Fruit fly (Drosophila melanogaster) whole organism, embryonic: ENCODE results near the gene CG6295.

Experiments
- B-H1 ChIP-seq: fragments of 200-800 bp; sonication (Bioruptor generic); IDR thresholded peaks from 3 replicates; pipeline ENCODE4 v1.3.6; 2022; ENCODE audit warnings: missing biosample characterization, missing genetic modification characterization
- Bgb ChIP-seq: fragments of 200-800 bp; sonication (Bioruptor generic); IDR thresholded peaks from 2 replicates; pipeline ENCODE4 v1.3.6; 2022; ENCODE audit warnings: missing biosample characterization, missing genetic modification characterization; ENCODE audit not compliant: partially characterized antibody
- BtbVII ChIP-seq: fragments of 200-800 bp; sonication (Bioruptor generic); optimal IDR thresholded peaks from 3 replicates; lab custom pipeline; 2017; ENCODE audit warnings: missing biosample characterization, mild to moderate bottlenecking, missing genetic modification characterization
- CG10543 ChIP-seq: fragments of 200-800 bp; sonication (Bioruptor generic); optimal IDR thresholded peaks from 3 replicates; lab custom pipeline; 2017; ENCODE audit warnings: missing biosample characterization, mild to moderate bottlenecking, missing genetic modification characterization, moderate library complexity
- CG10565 ChIP-seq: fragments of 200-800 bp; sonication (Bioruptor generic); optimal IDR thresholded peaks from 3 replicates; lab custom pipeline; 2016; ENCODE audit warnings: missing biosample characterization, mild to moderate bottlenecking, missing genetic modification characterization
- CG10654 ChIP-seq: fragments of 200-800 bp; sonication (Bioruptor generic); optimal IDR thresholded peaks from 2 replicates; lab custom pipeline; 2016; ENCODE audit warnings: missing biosample characterization, missing genetic modification characterization
- CG13287 ChIP-seq: fragments of 200-800 bp; sonication (Bioruptor generic); IDR thresholded peaks from 2 replicates; pipeline ENCODE4 v1.3.6; 2022; ENCODE audit warnings: missing biosample characterization, missing genetic modification characterization; ENCODE audit not compliant: partially characterized antibody
- CG13424 ChIP-seq: fragments of 200-800 bp; sonication (Bioruptor generic); optimal IDR thresholded peaks from 2 replicates; lab custom pipeline; 2019; ENCODE audit warnings: missing biosample characterization, mild to moderate bottlenecking, missing genetic modification characterization, moderate library complexity
- CG14710 ChIP-seq: fragments of 200-800 bp; sonication (Bioruptor generic); optimal IDR thresholded peaks from 3 replicates; lab custom pipeline; 2019; ENCODE audit warnings: missing biosample characterization, mild to moderate bottlenecking, missing genetic modification characterization, moderate library complexity
- CG14860 ChIP-seq: fragments of 200-800 bp; sonication (Bioruptor generic); IDR thresholded peaks from 3 replicates; pipeline ENCODE4 v1.3.6; 2022; ENCODE audit warnings: missing biosample characterization, missing genetic modification characterization; ENCODE audit not compliant: partially characterized antibody
- CG15479 ChIP-seq: fragments of 200-800 bp; sonication (Bioruptor generic); optimal IDR thresholded peaks from 3 replicates; lab custom pipeline; 2019; ENCODE audit warnings: missing biosample characterization, mild to moderate bottlenecking, missing genetic modification characterization, moderate library complexity
- CG16863 ChIP-seq: fragments of 200-800 bp; sonication (Bioruptor generic); optimal IDR thresholded peaks from 3 replicates; lab custom pipeline; 2016; ENCODE audit warnings: missing biosample characterization, missing genetic modification characterization
- CG17802 ChIP-seq: fragments of 200-800 bp; sonication (Bioruptor generic); optimal IDR thresholded peaks from 2 replicates; lab custom pipeline; 2018; ENCODE audit warnings: missing biosample characterization, mild to moderate bottlenecking, missing genetic modification characterization, moderate library complexity
- CG18619 ChIP-seq: fragments of 200-800 bp; sonication (Bioruptor generic); optimal IDR thresholded peaks from 3 replicates; lab custom pipeline; 2017; ENCODE audit warnings: missing biosample characterization, mild to moderate bottlenecking, missing genetic modification characterization
- CG30403 ChIP-seq: fragments of 200-800 bp; sonication (Bioruptor generic); optimal IDR thresholded peaks from 3 replicates; lab custom pipeline; 2016; ENCODE audit warnings: missing biosample characterization, missing genetic modification characterization
- CG31224 ChIP-seq: fragments of 200-800 bp; sonication (Bioruptor generic); IDR thresholded peaks from 2 replicates; pipeline ENCODE4 v1.3.6; 2022; ENCODE audit warnings: missing biosample characterization, missing genetic modification characterization
- CG34224 ChIP-seq: fragments of 200-800 bp; sonication (Bioruptor generic); IDR thresholded peaks from 3 replicates; pipeline ENCODE4 v1.3.6; 2022; ENCODE audit warnings: missing biosample characterization, missing genetic modification characterization; ENCODE audit not compliant: partially characterized antibody
- CG34376 ChIP-seq: fragments of 200-800 bp; sonication (Bioruptor generic); optimal IDR thresholded peaks from 2 replicates; lab custom pipeline; 2018; ENCODE audit warnings: missing biosample characterization, mild to moderate bottlenecking, missing genetic modification characterization
- CG3995 ChIP-seq: fragments of 200-800 bp; sonication (Bioruptor generic); optimal IDR thresholded peaks from 3 replicates; lab custom pipeline; 2016; ENCODE audit warnings: missing biosample characterization, missing genetic modification characterization
- CG43689 ChIP-seq: fragments of 200-800 bp; sonication (Bioruptor generic); IDR thresholded peaks from 2 replicates; pipeline ENCODE4 v1.3.6; 2022; ENCODE audit warnings: missing biosample characterization, missing genetic modification characterization
- CG6813 ChIP-seq: fragments of 200-800 bp; sonication (Bioruptor generic); optimal IDR thresholded peaks from 2 replicates; lab custom pipeline; 2017; ENCODE audit warnings: missing biosample characterization, missing genetic modification characterization, mild to moderate bottlenecking, moderate library complexity, missing genetic modification reagents
- CG7839 ChIP-seq: fragments of 200-800 bp; sonication (Bioruptor generic); optimal IDR thresholded peaks from 3 replicates; lab custom pipeline; 2018; ENCODE audit warnings: missing biosample characterization, mild to moderate bottlenecking, missing genetic modification characterization, moderate library complexity
- CG8478 ChIP-seq: fragments of >200 bp; optimal IDR thresholded peaks from 2 replicates; lab custom pipeline; 2018
- Doc3 ChIP-seq: fragments of 200-800 bp; sonication (Bioruptor generic); IDR thresholded peaks from 3 replicates; pipeline ENCODE4 v1.3.6; 2022; ENCODE audit warnings: missing biosample characterization, missing genetic modification characterization; ENCODE audit not compliant: partially characterized antibody
- Dp ChIP-seq: fragments of 200-800 bp; sonication (Bioruptor generic); optimal IDR thresholded peaks from 2 replicates; lab custom pipeline; 2018; ENCODE audit warnings: missing biosample characterization, mild to moderate bottlenecking, missing genetic modification characterization, moderate library complexity
- Drgx ChIP-seq: fragments of 200-800 bp; sonication (Bioruptor generic); IDR thresholded peaks from 2 replicates; pipeline ENCODE4 v1.3.6; 2022; ENCODE audit warnings: missing biosample characterization, missing genetic modification characterization
- ERR ChIP-seq: fragments of 200-800 bp; sonication (Bioruptor generic); optimal IDR thresholded peaks from 2 replicates; lab custom pipeline; 2016; ENCODE audit warnings: missing biosample characterization, missing genetic modification characterization
- Elba2 ChIP-seq: fragments of 200-800 bp; sonication (Bioruptor generic); optimal IDR thresholded peaks from 3 replicates; lab custom pipeline; 2016; ENCODE audit warnings: missing biosample characterization, missing genetic modification characterization
- Side ChIP-seq: fragments of 200-800 bp; sonication (Bioruptor generic); optimal IDR thresholded peaks from 2 replicates; lab custom pipeline; 2016; ENCODE audit warnings: missing biosample characterization, missing genetic modification characterization
- amos ChIP-seq: fragments of 200-800 bp; sonication (Bioruptor generic); IDR thresholded peaks from 2 replicates; pipeline ENCODE4 v1.3.6; 2022; ENCODE audit warnings: missing biosample characterization, missing genetic modification characterization; ENCODE audit not compliant: partially characterized antibody
- ato ChIP-seq: fragments of 200-800 bp; sonication (Bioruptor generic); IDR thresholded peaks from 2 replicates; pipeline ENCODE4 v1.3.6; 2022; ENCODE audit warnings: missing biosample characterization, missing genetic modification characterization; ENCODE audit not compliant: partially characterized antibody
- az2 ChIP-seq: fragments of 200-800 bp; sonication (Bioruptor generic); optimal IDR thresholded peaks from 3 replicates; lab custom pipeline; 2016; ENCODE audit warnings: missing biosample characterization, missing genetic modification characterization
- btn ChIP-seq: fragments of 200-800 bp; sonication (Bioruptor generic); optimal IDR thresholded peaks from 2 replicates; lab custom pipeline; 2016; ENCODE audit warnings: missing biosample characterization, missing genetic modification characterization
- cg ChIP-seq: fragments of 200-800 bp; sonication (Bioruptor generic); optimal IDR thresholded peaks from 3 replicates; lab custom pipeline; 2019; ENCODE audit warnings: missing biosample characterization, mild to moderate bottlenecking, missing genetic modification characterization, moderate library complexity
- chinmo ChIP-seq: fragments of 200-800 bp; sonication (Bioruptor generic); IDR thresholded peaks from 4 replicates; pipeline ENCODE4 v1.3.6; 2022; ENCODE audit warnings: missing biosample characterization, missing genetic modification characterization; ENCODE audit not compliant: partially characterized antibody
- chn ChIP-seq: fragments of 200-800 bp; sonication (Bioruptor generic); optimal IDR thresholded peaks from 2 replicates; lab custom pipeline; 2016; ENCODE audit warnings: missing biosample characterization, missing genetic modification characterization
- ci ChIP-seq: fragments of 200-800 bp; sonication (Bioruptor generic); IDR thresholded peaks from 3 replicates; pipeline ENCODE4 v1.3.6; 2022; ENCODE audit warnings: missing biosample characterization, missing genetic modification characterization
- crp ChIP-seq, 2 experiments: fragments of 200-800 bp; sonication (Bioruptor generic); optimal IDR thresholded peaks; 2 replicates in 1 of 2; 3 replicates in 1 of 2; lab custom pipeline; 2017; ENCODE audit warnings: missing biosample characterization in 2 of 2, missing genetic modification characterization in 2 of 2, mild to moderate bottlenecking in 1 of 2, moderate library complexity in 1 of 2
- dan ChIP-seq: fragments of 200-800 bp; sonication (Bioruptor generic); IDR thresholded peaks from 2 replicates; pipeline ENCODE4 v1.3.6; 2022; ENCODE audit warnings: missing biosample characterization, missing genetic modification characterization
- fd102C ChIP-seq: fragments of 200-800 bp; sonication (Bioruptor generic); optimal IDR thresholded peaks from 2 replicates; lab custom pipeline; 2018; ENCODE audit warnings: missing biosample characterization, mild to moderate bottlenecking, missing genetic modification characterization, moderate library complexity
- fru ChIP-seq: fragments of >200 bp; optimal IDR thresholded peaks from 2 replicates; lab custom pipeline; 2017
- gsb ChIP-seq: fragments of 200-800 bp; sonication (Bioruptor generic); IDR thresholded peaks from 2 replicates; pipeline ENCODE4 v1.3.6; 2022; ENCODE audit warnings: missing biosample characterization, missing genetic modification characterization
- knrl ChIP-seq: fragments of 200-800 bp; sonication (Bioruptor generic); IDR thresholded peaks from 3 replicates; pipeline ENCODE4 v1.3.6; 2022; ENCODE audit warnings: missing biosample characterization, missing genetic modification characterization; ENCODE audit not compliant: partially characterized antibody
- pfk ChIP-seq: fragments of 200-800 bp; sonication (Bioruptor generic); optimal IDR thresholded peaks from 2 replicates; lab custom pipeline; 2018; ENCODE audit warnings: missing biosample characterization, mild to moderate bottlenecking, missing genetic modification characterization, moderate library complexity
- pzg ChIP-seq: fragments of 200-800 bp; sonication (Bioruptor generic); optimal IDR thresholded peaks from 3 replicates; lab custom pipeline; 2018; ENCODE audit warnings: missing biosample characterization, mild to moderate bottlenecking, missing genetic modification characterization, moderate library complexity
- row ChIP-seq: fragments of 200-800 bp; sonication (Bioruptor generic); IDR thresholded peaks from 3 replicates; pipeline ENCODE4 v1.3.6; 2022; ENCODE audit warnings: missing biosample characterization, missing genetic modification characterization
- sd ChIP-seq: fragments of 200-800 bp; sonication (Bioruptor generic); optimal IDR thresholded peaks from 3 replicates; lab custom pipeline; 2018; ENCODE audit warnings: missing biosample characterization, mild to moderate bottlenecking, missing genetic modification characterization, moderate library complexity
- tll ChIP-seq, 2 experiments: fragments of 200-800 bp in 1 of 2; fragments of >200 bp in 1 of 2; sonication (Bioruptor generic) in 1 of 2; optimal IDR thresholded peaks; 2 replicates each; lab custom pipeline; 2017 to 2019; ENCODE audit warnings: missing biosample characterization in 2 of 2, missing genetic modification characterization in 2 of 2, mild to moderate bottlenecking in 1 of 2, moderate library complexity in 1 of 2
- z ChIP-seq: fragments of 200-800 bp; sonication (Bioruptor generic); IDR thresholded peaks from 3 replicates; pipeline ENCODE4 v1.3.6; 2022; ENCODE audit warnings: missing biosample characterization, missing genetic modification characterization

CG6295 gene

dm6 chr3R:26964452-26965133 lies 42.3 kb downstream of the CG6295 start, which contains the start of gene Tsp97E (continued):
- TF ChIP-seq fru (lab: Kevin White, UChicago) (no peak), az2 (GFP tag; lab: Kevin White, UChicago) (no peak), ERR (GFP tag; lab: Kevin White, UChicago) (no peak), Side (GFP tag; lab: Kevin White, UChicago) (no peak), CG13424 (tag; lab: Kevin White, UChicago) (no peak), CG10543 (no peak), amos (peak; percentile 30; the same call in 1 of the 2 replicates), btn (GFP tag; lab: Kevin White, UChicago) (no peak), CG15479 (GFP tag; lab: Kevin White, UChicago) (peak; percentile 41), CG17802 (tag; lab: Kevin White, UChicago) (no peak), CG14710 (peak; percentile 64), Bgb (GFP tag; lab: Robert Waterston, UW) (peak; percentile 78), BtbVII (no peak), CG14860 (GFP tag; lab: Robert Waterston, UW) (peak; percentile 85), CG10654 (GFP tag; lab: Kevin White, UChicago) (no peak), CG18619 (no peak), pzg (peak; percentile 59), ci (no peak), crp (GFP tag; optimal IDR thresholded peaks at IDR 0.05; lab: Kevin White, UChicago) (no peak), CG7839 (tag; lab: Kevin White, UChicago) (no peak), z (no peak), B-H1 (GFP tag; lab: Robert Waterston, UW) (no peak), gsb (GFP tag; lab: Robert Waterston, UW) (no peak), dan (no peak), CG3995 (GFP tag; lab: Kevin White, UChicago) (no peak), cg (GFP tag; lab: Kevin White, UChicago) (peak; percentile 2), CG10565 (no peak), Dp (GFP tag; lab: Kevin White, UChicago) (peak; percentile 95), chn (GFP tag; lab: Kevin White, UChicago) (no peak), CG34224 (GFP tag; lab: Robert Waterston, UW) (peak; percentile 86), CG6813 (GFP tag; lab: Kevin White, UChicago) (no peak), knrl (GFP tag; lab: Robert Waterston, UW) (peak; percentile 61), Doc3 (GFP tag; lab: Robert Waterston, UW) (peak; percentile 78), CG8478 (lab: Kevin White, UChicago) (no peak), sd (tag; lab: Kevin White, UChicago) (no peak), pfk (GFP tag; lab: Kevin White, UChicago) (no peak), Elba2 (GFP tag; lab: Kevin White, UChicago) (no peak), chinmo (GFP tag; lab: Robert Waterston, UW) (peak; percentile 78; the same call in 1 of the 4 replicates), Drgx (no peak), CG13287 (peak; percentile 86), tll (GFP tag; optimal IDR thresholded peaks at IDR 0.05; lab: Kevin White, UChicago) (peak in 1 of 2 experiments; percentile 6), CG43689 (GFP tag; lab: Robert Waterston, UW) (no peak), fd102C (GFP tag; lab: Kevin White, UChicago) (no peak), CG34376 (peak; percentile 28), CG30403 (GFP tag; lab: Kevin White, UChicago) (no peak), CG16863 (GFP tag; lab: Kevin White, UChicago) (no peak), row (GFP tag; lab: Robert Waterston, UW) (no peak), ato (GFP tag; lab: Robert Waterston, UW) (peak; percentile 47), CG31224 (no peak)
